Worm (Caenorhabditis elegans) whole organism, L4/young adult: ENCODE measurements around the gene F20A1.6.

ENCODE experiments used
- W03F9.2 ChIP-seq: fragments of 150-350 bp; optimal IDR thresholded peaks from 2 replicates; lab custom pipeline; 2014; ENCODE audit warnings: missing biosample characterization, missing genetic modification characterization
- dao-5 ChIP-seq: sonication (generic microtip); optimal IDR thresholded peaks from 2 replicates; lab custom pipeline; 2016; ENCODE audit warnings: missing genotype, missing genetic modification characterization, moderate library complexity, missing compliant biosample characterization
- him-1 ChIP-seq: sonication (generic microtip); optimal IDR thresholded peaks from 2 replicates; lab custom pipeline; 2016; ENCODE audit warnings: missing genotype, missing genetic modification reagents, missing genetic modification characterization, missing compliant biosample characterization

Gene F20A1.6

DNA sequence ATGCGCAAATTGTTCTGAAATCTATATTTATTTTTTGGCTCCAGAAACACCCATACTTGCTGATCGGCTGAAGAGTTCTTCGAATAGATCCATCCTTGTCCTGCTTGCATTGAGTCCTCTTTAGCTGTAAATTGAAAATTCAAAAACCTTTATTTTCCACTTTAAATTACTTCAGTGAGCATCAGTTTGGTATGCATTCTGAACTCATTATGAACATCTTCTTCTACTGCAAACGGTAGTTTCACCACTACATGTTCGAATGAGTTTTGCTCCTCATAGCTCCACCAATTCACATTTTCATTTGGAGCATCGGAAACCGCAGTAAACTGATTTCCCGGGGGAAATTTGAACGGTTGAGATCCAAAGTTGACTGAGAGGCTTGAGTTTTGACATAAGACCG, 23.2 kb upstream of the F20A1.6 start:
- TF ChIP-seq W03F9.2 (tag; lab: Kevin White, UChicago) (no peak), dao-5 (tag; lab: Kevin White, UChicago) (no peak), him-1 (tag; lab: Kevin White, UChicago) (no peak)

DNA sequence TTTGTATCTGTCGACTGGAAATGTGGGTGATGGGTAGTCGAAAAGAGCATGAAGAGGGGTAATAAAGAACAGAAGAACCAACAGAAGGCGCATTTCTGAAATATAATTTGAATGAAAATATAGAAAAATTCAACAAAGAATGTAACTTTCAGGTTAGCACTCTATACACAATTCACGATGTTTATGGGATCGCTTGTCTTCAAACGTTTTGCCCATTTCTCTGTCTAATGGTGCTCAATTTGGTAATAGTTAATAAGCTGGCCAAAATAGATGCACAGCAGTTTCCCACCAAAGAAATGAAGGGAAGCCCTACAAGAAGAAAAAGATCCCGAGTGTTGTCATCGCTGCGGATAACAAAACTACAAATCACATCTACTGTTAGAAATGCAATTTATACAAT, 20.6 kb upstream of the F20A1.6 start, which contains the start of gene F20A1.8:
Gene F20A1.8, minus strand, starts transcription at position 101 of the 400 bp plus-strand sequence.
- TF ChIP-seq dao-5 (tag; lab: Kevin White, UChicago): no peak
- TF ChIP-seq him-1 (tag; lab: Kevin White, UChicago): no peak
- no peak for TF ChIP-seq W03F9.2 (tag; lab: Kevin White, UChicago)

DNA sequence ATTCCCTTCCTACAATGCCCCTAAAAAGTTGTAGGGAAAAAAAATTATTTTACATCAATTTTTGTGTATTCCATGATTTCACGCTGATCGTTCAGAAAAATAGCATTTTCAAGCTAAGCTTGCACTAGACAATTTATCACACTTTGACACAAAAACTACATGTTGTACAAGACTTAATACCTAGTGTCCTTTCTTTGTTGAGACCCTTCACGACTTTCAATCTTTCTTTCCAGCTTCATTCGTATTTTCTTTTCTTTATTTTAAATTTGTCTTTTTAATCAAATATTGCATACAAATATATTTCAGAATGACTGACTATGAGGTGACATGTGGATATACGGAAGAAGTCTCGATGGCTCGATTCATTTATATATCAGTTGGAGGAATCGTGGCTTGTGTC, 19.1 kb upstream of the F20A1.6 start, which contains the start of gene F20A1.2:
Gene F20A1.2, plus strand, starts transcription at position 301 of the 400 bp plus-strand sequence.
- TF ChIP-seq dao-5 (tag; lab: Kevin White, UChicago): no peak
- no peak for TF ChIP-seq him-1 (tag; lab: Kevin White, UChicago)
- TF ChIP-seq W03F9.2 (tag; lab: Kevin White, UChicago): no peak

DNA sequence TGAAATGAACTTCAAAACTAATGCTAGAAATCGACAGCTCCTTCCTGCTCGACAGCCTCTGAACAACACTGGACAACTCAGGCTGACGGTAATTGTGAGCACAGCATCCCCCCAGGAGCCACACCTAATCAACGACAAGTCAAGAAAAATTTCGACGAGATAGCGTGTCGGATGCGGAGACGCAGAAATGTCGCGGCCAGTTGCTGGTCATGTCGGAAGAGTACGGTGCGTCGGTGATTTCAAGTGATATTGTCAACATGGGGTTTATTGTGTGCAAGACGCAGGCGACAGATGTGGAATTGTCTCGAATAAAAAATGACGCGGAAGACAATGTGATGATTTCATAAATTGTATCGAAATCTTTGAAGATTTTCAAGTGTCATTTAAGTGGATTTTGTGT, 9.5 kb upstream of the F20A1.6 start, which contains the start of gene twk-11:
Gene twk-11, minus strand, starts transcription at position 101 of the 400 bp plus-strand sequence.
- TF ChIP-seq W03F9.2 (tag; lab: Kevin White, UChicago): no peak
- no peak for TF ChIP-seq him-1 (tag; lab: Kevin White, UChicago)
- TF ChIP-seq dao-5 (tag; lab: Kevin White, UChicago): no peak

DNA sequence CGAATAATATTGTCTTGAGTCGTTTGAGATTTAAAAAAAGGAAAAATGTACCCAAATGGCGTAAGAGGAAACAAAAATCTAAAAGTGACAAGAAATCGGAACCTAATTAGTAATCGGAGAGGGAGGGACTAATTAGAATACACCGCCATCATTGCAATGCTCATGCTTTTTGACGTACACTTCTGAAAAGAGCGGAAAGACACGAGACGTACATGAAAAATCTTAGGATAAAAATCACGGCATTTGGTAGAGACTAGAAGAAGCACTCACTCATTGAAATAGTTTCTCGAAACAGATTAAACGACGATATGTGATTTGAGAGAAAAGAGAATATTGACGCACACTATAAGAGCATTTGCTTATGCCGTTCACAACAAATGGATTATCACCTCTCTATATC, 4.0 kb downstream of the F20A1.6 start:
- TF ChIP-seq dao-5 (tag; lab: Kevin White, UChicago) (no peak), him-1 (tag; lab: Kevin White, UChicago) (no peak), W03F9.2 (tag; lab: Kevin White, UChicago) (no peak)

DNA sequence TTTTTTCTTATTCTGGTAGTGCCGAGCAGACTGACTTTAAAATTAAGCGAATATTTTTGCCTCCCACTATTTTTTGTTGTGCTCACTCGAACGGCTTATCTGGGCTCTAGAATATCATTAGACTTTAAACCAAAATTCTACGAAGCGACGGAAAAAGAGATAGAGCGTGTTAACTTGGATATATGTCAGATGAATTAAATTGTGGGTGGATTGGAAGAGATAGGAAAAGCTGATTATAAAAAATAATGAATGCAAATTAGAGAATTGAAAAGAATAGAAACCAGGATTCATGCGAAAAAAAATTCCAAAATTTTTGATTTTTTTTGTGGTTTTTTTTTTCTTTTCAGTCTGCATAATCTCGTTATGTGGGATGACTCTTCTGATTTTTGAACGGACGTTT, 5.2 kb downstream of the F20A1.6 start, which contains the start of gene F20A1.4:
Gene F20A1.4, minus strand, starts transcription at position 101 of the 400 bp plus-strand sequence.
- TF ChIP-seq dao-5 (tag; lab: Kevin White, UChicago): no peak
- TF ChIP-seq W03F9.2 (tag; lab: Kevin White, UChicago): no peak
- TF ChIP-seq him-1 (tag; lab: Kevin White, UChicago): no peak

DNA sequence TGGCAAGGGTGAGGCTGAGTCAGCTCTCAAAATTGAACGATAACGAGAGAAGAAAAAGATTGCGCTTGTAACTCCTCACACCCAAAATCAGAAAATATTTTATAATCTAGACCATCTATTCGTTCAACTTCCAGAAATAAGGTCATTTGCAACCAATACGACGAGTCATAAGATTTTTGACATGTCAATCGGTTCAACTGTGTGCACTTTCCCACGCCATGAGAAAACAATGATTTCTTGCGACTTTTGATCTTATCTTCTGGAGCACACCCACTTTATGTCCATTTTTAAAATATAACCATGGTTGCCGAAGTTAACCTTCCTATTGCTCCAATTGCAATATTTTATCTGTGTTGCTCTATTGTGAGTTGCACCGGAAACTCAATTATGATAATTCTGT, 9.9 kb downstream of the F20A1.6 start, which contains the start of gene srsx-32:
Gene srsx-32, plus strand, starts transcription at position 301 of the 400 bp plus-strand sequence.
- TF ChIP-seq W03F9.2 (tag; lab: Kevin White, UChicago): no peak
- no peak for TF ChIP-seq him-1 (tag; lab: Kevin White, UChicago)
- no peak for TF ChIP-seq dao-5 (tag; lab: Kevin White, UChicago)

DNA sequence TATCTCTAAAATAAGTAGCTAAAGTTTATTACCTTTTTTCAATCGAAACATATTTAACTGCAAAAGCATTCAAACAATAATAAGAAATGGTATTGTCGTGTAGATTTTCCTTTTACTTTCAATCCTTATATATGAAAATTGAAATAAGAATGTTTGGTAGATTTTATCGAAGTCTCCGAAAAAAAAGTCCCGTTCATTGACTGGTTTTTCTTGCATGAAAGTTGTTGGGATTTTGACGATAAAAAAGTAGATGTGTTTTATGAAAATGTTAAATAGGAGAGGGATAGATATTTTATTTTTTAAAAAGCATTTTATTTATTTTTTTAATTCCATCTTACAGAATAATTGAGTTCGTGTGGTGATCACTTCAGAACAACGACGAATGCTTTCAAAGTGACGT, 11.1 kb downstream of the F20A1.6 start, which contains the start of gene C33G8.13:
Gene C33G8.13, minus strand, starts transcription at position 101 of the 400 bp plus-strand sequence.
- TF ChIP-seq dao-5 (tag; lab: Kevin White, UChicago): no peak
- TF ChIP-seq W03F9.2 (tag; lab: Kevin White, UChicago): no peak
- TF ChIP-seq him-1 (tag; lab: Kevin White, UChicago): no peak

DNA sequence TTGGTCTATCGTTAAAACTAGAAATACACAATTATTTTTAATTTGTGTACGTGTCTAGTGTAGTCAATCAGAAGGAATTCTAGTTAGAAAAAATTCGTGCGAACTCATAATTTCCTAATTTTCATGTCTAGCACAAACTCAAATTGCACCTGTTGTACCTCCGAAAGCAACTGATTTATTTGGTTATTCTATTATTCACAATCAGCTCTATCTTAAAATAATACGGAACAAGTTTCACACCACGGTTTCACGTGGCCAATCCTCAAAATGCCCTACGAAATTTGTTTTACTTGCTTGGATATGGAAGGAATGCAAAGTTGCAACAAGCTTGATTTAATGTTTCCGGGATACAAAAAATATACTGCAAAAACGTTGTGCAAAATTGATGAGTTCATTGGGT, 14.3 kb downstream of the F20A1.6 start, which contains the start of gene srw-127:
Gene srw-127, plus strand, starts transcription at position 301 of the 400 bp plus-strand sequence.
- TF ChIP-seq him-1 (tag; lab: Kevin White, UChicago): no peak
- no peak for TF ChIP-seq W03F9.2 (tag; lab: Kevin White, UChicago)
- no peak for TF ChIP-seq dao-5 (tag; lab: Kevin White, UChicago)

DNA sequence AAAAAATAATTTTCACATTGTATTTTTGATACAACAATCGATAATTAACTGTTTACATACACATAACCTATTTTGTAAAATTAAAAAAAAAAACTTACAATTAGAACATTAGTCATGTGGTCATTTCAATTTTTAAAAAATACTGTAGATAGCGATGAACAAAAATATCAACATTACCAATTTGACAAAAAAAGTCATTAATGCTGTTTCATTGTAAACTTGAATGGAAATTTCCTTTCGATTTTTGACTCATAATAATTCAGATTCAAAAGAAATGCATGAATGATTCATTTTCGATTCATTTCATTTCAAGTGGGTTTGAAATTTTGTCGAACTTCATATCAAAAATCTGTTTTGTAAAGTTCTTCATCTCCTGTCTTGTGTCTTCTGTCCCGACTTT, 17.5 kb downstream of the F20A1.6 start, which contains the start of gene C33G8.2:
Gene C33G8.2, plus strand, starts transcription at position 301 of the 400 bp plus-strand sequence.
- no peak for TF ChIP-seq W03F9.2 (tag; lab: Kevin White, UChicago)
- TF ChIP-seq him-1 (tag; lab: Kevin White, UChicago): no peak
- TF ChIP-seq dao-5 (tag; lab: Kevin White, UChicago): no peak

DNA sequence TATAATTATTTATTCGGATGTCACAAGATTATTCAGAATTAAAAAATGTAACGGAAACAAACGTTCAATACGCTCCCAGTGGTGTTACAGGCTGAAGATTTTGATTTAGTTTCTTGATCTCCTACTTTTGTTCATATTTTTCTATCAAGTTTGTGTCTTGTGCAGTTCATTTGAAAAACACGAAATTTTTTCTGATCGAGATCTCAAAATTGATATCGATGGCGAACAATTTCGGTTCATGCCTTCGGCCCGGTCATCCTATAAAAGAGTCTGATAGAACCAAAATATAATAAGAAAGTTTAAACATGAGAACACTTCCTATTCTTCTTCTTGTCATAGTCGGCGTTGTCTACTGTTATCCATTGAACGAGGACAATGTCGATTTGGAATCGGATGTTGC, 19.6 kb downstream of the F20A1.6 start, which contains the start of gene drd-10:
Gene drd-10, plus strand, starts transcription at position 301 of the 400 bp plus-strand sequence.
- TF ChIP-seq him-1 (tag; lab: Kevin White, UChicago) (no peak), dao-5 (tag; lab: Kevin White, UChicago) (no peak), W03F9.2 (tag; lab: Kevin White, UChicago) (no peak)

DNA sequence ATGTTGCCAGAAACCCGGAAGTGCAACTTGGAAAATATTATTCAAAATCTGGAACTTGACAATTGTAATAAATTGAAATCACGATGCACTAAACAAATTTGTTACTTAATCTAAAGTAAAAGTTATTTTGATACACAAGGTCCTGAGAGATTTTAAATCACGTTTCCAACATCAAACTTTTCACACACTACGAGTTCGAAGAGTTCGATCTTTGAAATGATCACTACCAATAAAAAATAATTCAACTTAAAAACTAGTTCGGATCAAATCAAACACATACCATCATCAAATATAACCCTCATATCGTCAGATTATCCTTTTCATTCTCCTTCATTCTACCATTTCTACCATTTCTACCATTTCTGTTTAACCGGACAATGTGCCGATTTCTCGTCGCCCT, 21.0 kb downstream of the F20A1.6 start, which contains the start of gene spig-10:
Gene spig-10, plus strand, starts transcription at position 301 of the 400 bp plus-strand sequence.
- TF ChIP-seq dao-5 (tag; lab: Kevin White, UChicago) (no peak), him-1 (tag; lab: Kevin White, UChicago) (no peak), W03F9.2 (tag; lab: Kevin White, UChicago) (no peak)

DNA sequence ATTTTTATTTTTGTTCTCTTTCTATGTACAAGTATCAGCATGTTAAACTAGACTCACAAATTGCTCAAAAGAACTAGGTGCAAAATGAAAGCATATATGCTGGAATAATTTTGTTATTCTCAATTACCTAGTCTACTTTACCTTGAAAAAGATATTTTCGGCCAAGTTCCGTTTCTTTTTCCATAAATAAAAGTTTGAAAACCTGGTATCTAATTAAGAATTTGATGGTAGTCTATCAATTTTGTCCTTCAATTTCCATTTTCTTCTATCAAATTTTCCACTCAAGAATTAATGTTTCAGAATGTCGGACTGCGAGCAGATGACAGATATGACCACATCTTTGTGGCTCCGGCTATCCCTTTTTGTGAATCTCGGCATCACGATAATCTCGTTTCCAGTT, 23.1 kb downstream of the F20A1.6 start, which contains the start of gene srab-4:
Gene srab-4, plus strand, starts transcription at position 301 of the 400 bp plus-strand sequence.
- TF ChIP-seq him-1 (tag; lab: Kevin White, UChicago): no peak
- no peak for TF ChIP-seq dao-5 (tag; lab: Kevin White, UChicago)
- TF ChIP-seq W03F9.2 (tag; lab: Kevin White, UChicago): no peak
